Fruit fly (Drosophila melanogaster) Kc167 (cell line): ENCODE data around the gene rost.

Experiments used
- insv ChIP-seq: fragments of >200 bp; optimal IDR thresholded peaks from 3 replicates; lab custom pipeline; 2018; ENCODE audit warnings: missing external identifiers
- psq ChIP-seq: fragments of >200 bp; optimal IDR thresholded peaks from 2 replicates; lab custom pipeline; 2017; ENCODE audit warnings: missing external identifiers
- ttk ChIP-seq: sonication (Bioruptor generic); optimal IDR thresholded peaks from 2 replicates; lab custom pipeline; 2017; ENCODE audit warnings: missing external identifiers

DNA sequence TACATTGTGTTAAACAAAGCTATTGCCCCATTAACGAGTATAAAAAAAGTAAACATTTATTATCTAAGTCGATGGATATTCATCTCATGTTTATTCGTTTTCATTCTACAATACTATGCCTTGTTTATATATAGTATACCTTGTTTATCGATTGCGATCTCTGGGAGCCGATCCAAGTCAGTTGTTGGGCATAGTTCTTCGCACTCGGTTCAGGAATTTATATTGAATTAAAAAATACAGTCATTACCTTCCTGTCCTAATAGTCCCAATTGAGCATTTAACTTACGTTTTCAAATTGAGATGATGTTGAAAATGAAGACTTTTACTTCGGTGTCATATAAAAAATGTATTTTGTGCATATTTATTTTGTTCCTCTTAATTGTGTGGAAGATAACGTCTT lies 24.7 kb downstream of the rost start, which contains the start of gene CG32984:
- no peak for TF ChIP-seq ttk (lab: Kevin White, UChicago)
- TF ChIP-seq psq (lab: Kevin White, UChicago): no peak
- TF ChIP-seq insv: no peak
